Worm (Caenorhabditis elegans): ENCODE measurements around the gene C03E10.1.

Gene C03E10.1

ce11 chrV:11271051-11271450 lies 19.9 kb upstream of the C03E10.1 start, which contains the start of gene clec-222:
clec-222 (plus strand) TSS chrV:11271351.
- TF ChIP-seq ztf-28 (GFP tag; IDR thresholded peaks at IDR 0.05) (no peak), madf-10 (tag; optimal IDR thresholded peaks at IDR 0.05) (no peak), cebp-1 (GFP tag; IDR thresholded peaks at IDR 0.05) (no peak), cebp-1 (tag; optimal IDR thresholded peaks at IDR 0.05) (no peak), rcor-1 (GFP tag; IDR thresholded peaks at IDR 0.05) (no peak), let-607 (tag; optimal IDR thresholded peaks at IDR 0.05) (no peak), xnd-1 (tag; optimal IDR thresholded peaks at IDR 0.05) (no peak), ztf-22 (GFP tag; optimal IDR thresholded peaks at IDR 0.05) (no peak), ztf-6 (GFP tag; IDR thresholded peaks at IDR 0.05) (no peak), nhr-120 (GFP tag; IDR thresholded peaks at IDR 0.05) (no peak), dox-1 (GFP tag; IDR thresholded peaks at IDR 0.05) (no peak), Y79H2A.3 (GFP tag; conservative IDR thresholded peaks at IDR 0.05) (no peak)

- no peak for TF ChIP-seq akir-1 (GFP tag; optimal IDR thresholded peaks at IDR 0.05)
- no peak for TF ChIP-seq somi-1 (GFP tag; optimal IDR thresholded peaks at IDR 0.05)
- no peak for TF ChIP-seq ets-4 (GFP tag; optimal IDR thresholded peaks at IDR 0.05)
- TF ChIP-seq him-1 (tag; optimal IDR thresholded peaks at IDR 0.05) = no peak
- no peak for TF ChIP-seq attf-6 (GFP tag; IDR thresholded peaks at IDR 0.05)
- no peak for TF ChIP-seq mes-4 (tag; optimal IDR thresholded peaks at IDR 0.05)
- no peak for TF ChIP-seq Y67H2A.10 (GFP tag; conservative IDR thresholded peaks at IDR 0.05)
- no peak for TF ChIP-seq dpl-1 (GFP tag; optimal IDR thresholded peaks at IDR 0.05)
- TF ChIP-seq lag-1 (GFP tag; IDR thresholded peaks at IDR 0.05) = no peak
- no peak for TF ChIP-seq lin-40 (tag; optimal IDR thresholded peaks at IDR 0.05)
- TF ChIP-seq rpc-1 (optimal IDR thresholded peaks at IDR 0.05) = no peak
- TF ChIP-seq rpc-1 (tag; optimal IDR thresholded peaks at IDR 0.05) = no peak
- no peak for TF ChIP-seq Y53F4B.3 (GFP tag; IDR thresholded peaks at IDR 0.05)
- TF ChIP-seq ceh-100 (GFP tag; IDR thresholded peaks at IDR 0.05) = no peak
- TF ChIP-seq tbx-9 (tag; optimal IDR thresholded peaks at IDR 0.05; ENCODE audit: borderline replicate concordance) = no peak
- no peak for TF ChIP-seq ZK185.1 (tag; optimal IDR thresholded peaks at IDR 0.05; ENCODE audit: poor library complexity, severe bottlenecking)
- TF ChIP-seq aptf-2 (GFP tag; conservative IDR thresholded peaks at IDR 0.05) = no peak
These were observed 18.1 kb upstream of the C03E10.1 start, which contains the start of gene clec-223 for ce11 chrV:11272848-11273247. clec-223 (plus strand) TSS chrV:11273148.

- TF ChIP-seq ztf-6 (GFP tag; IDR thresholded peaks at IDR 0.05) (no peak), xnd-1 (tag; optimal IDR thresholded peaks at IDR 0.05) (peak; percentile 96), madf-8 (GFP tag; conservative IDR thresholded peaks at IDR 0.05) (peak; percentile 81), athp-1 (tag; optimal IDR thresholded peaks at IDR 0.05) (peak; percentile 6), sea-2 (GFP tag; IDR thresholded peaks at IDR 0.05) (no peak), ceh-40 (GFP tag; IDR thresholded peaks at IDR 0.05) (no peak), nhr-27 (tag; optimal IDR thresholded peaks at IDR 0.05) (no peak), K12H6.12 (tag; optimal IDR thresholded peaks at IDR 0.05) (no peak), efl-1 (GFP tag; optimal IDR thresholded peaks at IDR 0.05) (peak; percentile 22), tbx-9 (tag; optimal IDR thresholded peaks at IDR 0.05; ENCODE audit: borderline replicate concordance) (no peak), lin-54 (GFP tag; optimal IDR thresholded peaks at IDR 0.05) (peak; percentile 78), nfya-1 (tag; optimal IDR thresholded peaks at IDR 0.05; ENCODE audit: borderline replicate concordance, insufficient read depth) (no peak), ztf-18 (tag; optimal IDR thresholded peaks at IDR 0.05) (no peak), ama-1 (optimal IDR thresholded peaks at IDR 0.05) (no peak), ama-1 (GFP tag; optimal IDR thresholded peaks at IDR 0.05) (no peak), snpc-4 (GFP tag; optimal IDR thresholded peaks at IDR 0.05) (no peak), snpc-4 (tag; optimal IDR thresholded peaks at IDR 0.05) (peak in 1 of 4 experiments; percentile 47), gei-17 (GFP tag; optimal IDR thresholded peaks at IDR 0.05) (no peak), egl-18 (GFP tag; IDR thresholded peaks at IDR 0.05) (no peak), mcd-1 (GFP tag; IDR thresholded peaks at IDR 0.05) (peak; percentile 37; the same call in 1 of the 2 replicates), dox-1 (GFP tag; IDR thresholded peaks at IDR 0.05) (no peak), rpc-1 (optimal IDR thresholded peaks at IDR 0.05) (no peak), rpc-1 (tag; optimal IDR thresholded peaks at IDR 0.05) (no peak), ceh-91 (GFP tag; IDR thresholded peaks at IDR 0.05) (peak; percentile 45; the same call in 1 of the 2 replicates), D2030.7 (GFP tag; IDR thresholded peaks at IDR 0.05) (peak; percentile 51; the same call in 1 of the 2 replicates)
These were observed 11.4 kb upstream of the C03E10.1 start for ce11 chrV:11279564-11279963.
